Worm (Caenorhabditis elegans) whole organism, late embryonic: ENCODE measurements around the gene T25B2.1.

Experiments
- C08G9.2 ChIP-seq: sonication (generic microtip); optimal IDR thresholded peaks from 2 replicates; lab custom pipeline; 2016; ENCODE audit warnings: mild to moderate bottlenecking, missing genetic modification characterization, moderate library complexity, missing compliant biosample characterization
- C38D4.7 ChIP-seq: fragments of 200-800 bp; sonication (Bioruptor generic); optimal IDR thresholded peaks from 2 replicates; lab custom pipeline; 2018; ENCODE audit warnings: mild to moderate bottlenecking, missing genetic modification characterization, moderate library complexity, missing compliant biosample characterization
- K02D7.2 ChIP-seq: sonication (generic microtip); optimal IDR thresholded peaks from 2 replicates; lab custom pipeline; 2017; ENCODE audit warnings: mild to moderate bottlenecking, missing genetic modification characterization, missing compliant biosample characterization
- T23F11.4 ChIP-seq: fragments of 200-800 bp; sonication (Bioruptor generic); optimal IDR thresholded peaks from 2 replicates; lab custom pipeline; 2018; ENCODE audit warnings: mild to moderate bottlenecking, missing genetic modification characterization, missing compliant biosample characterization
- Y22D7AL.16 ChIP-seq: sonication (generic microtip); optimal IDR thresholded peaks from 2 replicates; lab custom pipeline; 2016; ENCODE audit warnings: missing genetic modification characterization, missing compliant biosample characterization
- ama-1 ChIP-seq: fragments of 150-350 bp; optimal IDR thresholded peaks from 2 replicates; lab custom pipeline; 2014
- ceh-14 ChIP-seq: sonication (generic microtip); optimal IDR thresholded peaks from 2 replicates; lab custom pipeline; 2016; ENCODE audit warnings: missing genotype, missing genetic modification characterization, missing compliant biosample characterization
- ceh-18 ChIP-seq: sonication (generic microtip); optimal IDR thresholded peaks from 2 replicates; lab custom pipeline; 2016; ENCODE audit warnings: missing genetic modification characterization, missing compliant biosample characterization
- ceh-19 ChIP-seq: fragments of 200-800 bp; sonication (Bioruptor generic); optimal IDR thresholded peaks from 2 replicates; lab custom pipeline; 2018; ENCODE audit warnings: mild to moderate bottlenecking, missing genetic modification characterization, missing compliant biosample characterization
- ceh-2 ChIP-seq: sonication (generic microtip); optimal IDR thresholded peaks from 2 replicates; lab custom pipeline; 2016; ENCODE audit warnings: missing genotype, missing genetic modification characterization, missing compliant biosample characterization
- ceh-30 ChIP-seq: fragments of 150-350 bp; optimal IDR thresholded peaks from 2 replicates; lab custom pipeline; 2014; ENCODE audit warnings: missing biosample characterization, missing genetic modification characterization
- ceh-31 ChIP-seq: sonication (generic microtip); optimal IDR thresholded peaks from 2 replicates; lab custom pipeline; 2016; ENCODE audit warnings: missing genetic modification characterization, missing compliant biosample characterization
- ceh-45 ChIP-seq: fragments of 200-800 bp; sonication (Bioruptor generic); IDR thresholded peaks from 2 replicates; pipeline ENCODE4 v1.3.6; 2022; ENCODE audit warnings: missing genetic modification reagents, missing genetic modification characterization, missing compliant biosample characterization
- ceh-48 ChIP-seq: sonication (generic microtip); optimal IDR thresholded peaks from 2 replicates; lab custom pipeline; 2016; ENCODE audit warnings: missing genetic modification characterization, inconsistent platforms, missing compliant biosample characterization
- che-1 ChIP-seq: sonication (generic microtip); optimal IDR thresholded peaks from 2 replicates; lab custom pipeline; 2016; ENCODE audit warnings: mild to moderate bottlenecking, missing genetic modification characterization, missing compliant biosample characterization
- dmd-4 ChIP-seq: sonication (generic microtip); optimal IDR thresholded peaks from 2 replicates; lab custom pipeline; 2016; ENCODE audit warnings: borderline replicate concordance, missing genetic modification characterization, missing compliant biosample characterization
- dve-1 ChIP-seq: sonication (generic microtip); optimal IDR thresholded peaks from 2 replicates; lab custom pipeline; 2017; ENCODE audit warnings: antibody characterized with exemption, mild to moderate bottlenecking, missing genetic modification characterization, missing compliant biosample characterization
- elt-2 ChIP-seq: sonication (generic microtip); optimal IDR thresholded peaks from 2 replicates; lab custom pipeline; 2016; ENCODE audit warnings: missing genetic modification reagents, missing genetic modification characterization, missing compliant biosample characterization
- elt-4 ChIP-seq: sonication (generic microtip); optimal IDR thresholded peaks from 2 replicates; lab custom pipeline; 2016; ENCODE audit warnings: missing genetic modification characterization, missing compliant biosample characterization
- ets-4 ChIP-seq: sonication (generic microtip); optimal IDR thresholded peaks from 2 replicates; lab custom pipeline; 2016; ENCODE audit warnings: missing genetic modification characterization, missing compliant biosample characterization
- eyg-1 ChIP-seq: sonication (generic microtip); optimal IDR thresholded peaks from 2 replicates; lab custom pipeline; 2016; ENCODE audit warnings: missing genotype, missing genetic modification characterization, missing compliant biosample characterization
- fax-1 ChIP-seq: sonication (generic microtip); optimal IDR thresholded peaks from 2 replicates; lab custom pipeline; 2016; ENCODE audit warnings: missing genotype, missing genetic modification characterization, missing compliant biosample characterization
- fkh-6 ChIP-seq: sonication (generic microtip); optimal IDR thresholded peaks from 2 replicates; lab custom pipeline; 2016; ENCODE audit warnings: missing genetic modification characterization, missing compliant biosample characterization
- gmeb-2 ChIP-seq: sonication (generic microtip); optimal IDR thresholded peaks from 2 replicates; lab custom pipeline; 2016; ENCODE audit warnings: missing genetic modification characterization, inconsistent platforms, missing compliant biosample characterization
- hlh-13 ChIP-seq: fragments of 200-800 bp; sonication (Bioruptor generic); optimal IDR thresholded peaks from 2 replicates; lab custom pipeline; 2018; ENCODE audit warnings: mild to moderate bottlenecking, missing genetic modification characterization, missing compliant biosample characterization
- hlh-15 ChIP-seq: sonication (generic microtip); optimal IDR thresholded peaks from 2 replicates; lab custom pipeline; 2016; ENCODE audit warnings: missing genetic modification characterization, missing compliant biosample characterization
- hlh-30 ChIP-seq: sonication (generic microtip); optimal IDR thresholded peaks from 2 replicates; lab custom pipeline; 2017; ENCODE audit warnings: antibody characterized with exemption, missing genetic modification characterization, missing compliant biosample characterization; ENCODE audit not compliant: insufficient read depth
- hlh-6 ChIP-seq: sonication (generic microtip); optimal IDR thresholded peaks from 2 replicates; lab custom pipeline; 2016; ENCODE audit warnings: missing genotype, missing genetic modification characterization, missing compliant biosample characterization
- hlh-8 ChIP-seq: sonication (generic microtip); optimal IDR thresholded peaks from 2 replicates; lab custom pipeline; 2016; ENCODE audit warnings: missing genotype, missing genetic modification characterization, missing compliant biosample characterization
- lim-6 ChIP-seq: sonication (generic microtip); optimal IDR thresholded peaks from 2 replicates; lab custom pipeline; 2016; ENCODE audit warnings: missing genetic modification characterization, missing compliant biosample characterization
- lin-11 ChIP-seq: fragments of 200-800 bp; sonication (Bioruptor generic); optimal IDR thresholded peaks from 2 replicates; lab custom pipeline; 2018; ENCODE audit warnings: mild to moderate bottlenecking, missing genetic modification characterization, missing compliant biosample characterization
- mec-3 ChIP-seq: sonication (generic microtip); optimal IDR thresholded peaks from 2 replicates; lab custom pipeline; 2016; ENCODE audit warnings: borderline replicate concordance, missing genetic modification characterization, missing compliant biosample characterization
- nfya-1 ChIP-seq: sonication (generic microtip); optimal IDR thresholded peaks from 2 replicates; lab custom pipeline; 2017; ENCODE audit warnings: missing genetic modification characterization, mild to moderate bottlenecking, missing compliant biosample characterization, antibody characterized with exemption, moderate library complexity
- nhr-232 ChIP-seq: sonication (generic microtip); optimal IDR thresholded peaks from 2 replicates; lab custom pipeline; 2016; ENCODE audit warnings: missing genetic modification characterization, missing compliant biosample characterization
- pag-3 ChIP-seq: sonication (generic microtip); optimal IDR thresholded peaks from 2 replicates; lab custom pipeline; 2016; ENCODE audit warnings: missing compliant biosample characterization, missing genetic modification characterization, borderline replicate concordance
- pha-4 ChIP-seq: fragments of 150-350 bp; optimal IDR thresholded peaks from 2 replicates; lab custom pipeline; 2018; ENCODE audit warnings: missing biosample characterization, missing genetic modification reagents, missing genetic modification characterization
- pros-1 ChIP-seq: fragments of 150-350 bp; optimal IDR thresholded peaks from 2 replicates; lab custom pipeline; 2014; ENCODE audit warnings: missing biosample characterization, missing genetic modification reagents, missing genetic modification characterization
- ref-2 ChIP-seq: sonication (generic microtip); optimal IDR thresholded peaks from 2 replicates; lab custom pipeline; 2016; ENCODE audit warnings: missing genetic modification characterization, missing compliant biosample characterization
- rnt-1 ChIP-seq: sonication (generic microtip); optimal IDR thresholded peaks from 2 replicates; lab custom pipeline; 2016; ENCODE audit warnings: missing genetic modification characterization, missing compliant biosample characterization
- sdc-2 ChIP-seq: sonication (generic microtip); optimal IDR thresholded peaks from 2 replicates; lab custom pipeline; 2016; ENCODE audit warnings: missing genotype, missing genetic modification characterization, missing compliant biosample characterization
- sox-2 ChIP-seq: fragments of 200-800 bp; sonication (Bioruptor generic); IDR thresholded peaks from 2 replicates; pipeline ENCODE4 v1.3.6; 2022; ENCODE audit warnings: missing genetic modification reagents, missing genetic modification characterization, missing compliant biosample characterization
- sox-4 ChIP-seq: sonication (generic microtip); optimal IDR thresholded peaks from 2 replicates; lab custom pipeline; 2017; ENCODE audit warnings: mild to moderate bottlenecking, missing genetic modification characterization, inconsistent platforms, missing compliant biosample characterization
- syd-9 ChIP-seq: sonication (generic microtip); optimal IDR thresholded peaks from 2 replicates; lab custom pipeline; 2016; ENCODE audit warnings: mild to moderate bottlenecking, missing genetic modification characterization, moderate library complexity, missing compliant biosample characterization
- tbx-7 ChIP-seq: sonication (generic microtip); optimal IDR thresholded peaks from 2 replicates; lab custom pipeline; 2016; ENCODE audit warnings: missing genotype, missing genetic modification characterization, missing compliant biosample characterization
- unc-3 ChIP-seq, 2 experiments: fragments of 200-800 bp in 1 of 2; sonication (Bioruptor generic) in 1 of 2; sonication (generic microtip) in 1 of 2; conservative IDR thresholded peaks in 1 of 2; optimal IDR thresholded peaks in 1 of 2; 2 replicates each; pipeline versions ENCODE4 v1.3.6 to Lab custom; 2016 to 2022; ENCODE audit warnings: missing compliant biosample characterization in 2 of 2, missing genetic modification characterization in 2 of 2, missing genetic modification reagents in 1 of 2
- unc-42 ChIP-seq: sonication (generic microtip); optimal IDR thresholded peaks from 2 replicates; lab custom pipeline; 2016; ENCODE audit warnings: missing genotype, missing genetic modification characterization, missing compliant biosample characterization
- unc-55 ChIP-seq: sonication (generic microtip); optimal IDR thresholded peaks from 2 replicates; lab custom pipeline; 2017; ENCODE audit warnings: missing biosample characterization, missing genetic modification reagents, missing genetic modification characterization
- unc-86 ChIP-seq: sonication (generic microtip); optimal IDR thresholded peaks from 2 replicates; lab custom pipeline; 2016; ENCODE audit warnings: missing genetic modification characterization, missing compliant biosample characterization

T25B2.1 gene

DNA sequence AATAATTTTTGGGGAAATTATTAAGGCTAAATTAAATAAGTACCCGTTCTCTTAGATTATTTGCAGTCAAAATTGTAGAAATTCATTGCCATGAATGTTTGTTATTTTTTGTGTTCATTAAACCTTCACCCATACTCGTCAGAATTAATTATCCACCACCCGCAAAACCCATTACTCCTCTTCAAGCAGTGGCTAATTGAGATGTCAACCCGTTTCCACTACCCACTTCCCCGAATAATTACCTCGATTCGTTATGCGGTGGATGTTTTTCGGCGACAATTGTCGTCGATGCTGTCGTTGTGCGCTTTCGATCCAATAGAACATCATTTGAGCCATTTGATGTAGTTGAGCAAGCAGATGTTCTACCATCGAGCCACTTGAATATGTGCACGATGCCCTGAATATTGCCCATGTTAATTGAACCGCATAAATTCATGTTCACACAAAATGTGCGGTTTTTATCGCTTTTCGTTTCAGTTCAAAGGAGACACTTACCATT, 37.6 kb downstream of the T25B2.1 start:
- TF ChIP-seq unc-42 (tag; lab: Kevin White, UChicago) (peak; percentile 77), sdc-2 (no peak), ceh-31 (tag; lab: Kevin White, UChicago) (peak; percentile 33)

- no peak for TF ChIP-seq ceh-48 (tag; lab: Kevin White, UChicago)
- TF ChIP-seq elt-2: peak; percentile 29
- TF ChIP-seq, all 69 proteins: peak for 1
Observed at ce11 chrX:6216551-6216950, 42.8 kb downstream of the T25B2.1 start, which contains the start of gene lrch-1. lrch-1 (minus strand) TSS chrX:6216651.

ce11 chrX:6219892-6220291, 46.1 kb downstream of the T25B2.1 start:
- TF ChIP-seq pag-3 (tag; lab: Kevin White, UChicago) (no peak), elt-4 (tag; lab: Kevin White, UChicago) (no peak), hlh-15 (tag; lab: Kevin White, UChicago) (peak; percentile 35), K02D7.2 (tag; lab: Kevin White, UChicago) (no peak), pros-1 (tag; lab: Kevin White, UChicago) (no peak), ama-1 (lab: Kevin White, UChicago) (no peak), sox-4 (tag; lab: Kevin White, UChicago) (no peak), T23F11.4 (GFP tag; lab: Kevin White, UChicago) (peak; percentile 53), syd-9 (tag; lab: Kevin White, UChicago) (peak; percentile 52), unc-55 (no peak), rnt-1 (tag; lab: Kevin White, UChicago) (no peak), ref-2 (tag; lab: Kevin White, UChicago) (peak; percentile 42), unc-3 (GFP tag; conservative IDR thresholded peaks at IDR 0.05; lab: Robert Waterston, UW) (0 out of 2 replicates have a peak, but pooled peaks have one; percentile 18), unc-3 (tag; optimal IDR thresholded peaks at IDR 0.05; lab: Kevin White, UChicago) (no peak), unc-86 (no peak), dmd-4 (no peak), gmeb-2 (tag; lab: Kevin White, UChicago) (peak; percentile 40), fkh-6 (tag; lab: Kevin White, UChicago) (peak; percentile 2), dve-1 (tag; lab: Kevin White, UChicago) (peak; percentile 63), lim-6 (tag; lab: Kevin White, UChicago) (no peak), ceh-18 (tag; lab: Kevin White, UChicago) (peak; percentile 61), elt-2 (peak; percentile 36), hlh-30 (tag; lab: Kevin White, UChicago) (no peak), tbx-7 (tag; lab: Kevin White, UChicago) (no peak), nfya-1 (tag; lab: Kevin White, UChicago) (no peak), ceh-2 (tag; lab: Kevin White, UChicago) (no peak), pha-4 (no peak), Y22D7AL.16 (tag; lab: Kevin White, UChicago) (no peak), hlh-13 (GFP tag; lab: Kevin White, UChicago) (peak; percentile 35), sox-2 (no peak), ceh-19 (GFP tag; lab: Kevin White, UChicago) (no peak), ceh-48 (tag; lab: Kevin White, UChicago) (no peak), hlh-8 (no peak), ets-4 (no peak), ceh-30 (tag; lab: Kevin White, UChicago) (no peak), hlh-6 (tag; lab: Kevin White, UChicago) (no peak), C08G9.2 (tag; lab: Kevin White, UChicago) (peak; percentile 52), mec-3 (no peak), nhr-232 (no peak), che-1 (tag; lab: Kevin White, UChicago) (peak; percentile 62), ceh-45 (peak; percentile 53; the same call in 1 of the 2 replicates), unc-42 (tag; lab: Kevin White, UChicago) (no peak), fax-1 (peak; percentile 48), eyg-1 (tag; lab: Kevin White, UChicago) (no peak), C38D4.7 (GFP tag; lab: Kevin White, UChicago) (peak; percentile 50), lin-11 (tag; lab: Kevin White, UChicago) (peak; percentile 35), ceh-14 (tag; lab: Kevin White, UChicago) (peak; percentile 45)
